Worm (Caenorhabditis elegans): ENCODE data around the gene C03B1.9.

C03B1.9 gene

ce11 chrX:6382930-6383329, 36.0 kb upstream of the C03B1.9 start:
- TF ChIP-seq C38D4.7 (GFP tag; optimal IDR thresholded peaks at IDR 0.05): no peak
- no peak for TF ChIP-seq nhr-11 (tag; optimal IDR thresholded peaks at IDR 0.05)
- TF ChIP-seq ets-4 (tag; optimal IDR thresholded peaks at IDR 0.05): no peak
- no peak for TF ChIP-seq pros-1 (tag; optimal IDR thresholded peaks at IDR 0.05)
- no peak for TF ChIP-seq tbx-7 (tag; optimal IDR thresholded peaks at IDR 0.05)
- TF ChIP-seq nfya-1 (tag; optimal IDR thresholded peaks at IDR 0.05): no peak
- TF ChIP-seq hlh-6 (tag; optimal IDR thresholded peaks at IDR 0.05): no peak
- no peak for TF ChIP-seq ceh-22 (tag; optimal IDR thresholded peaks at IDR 0.05)

ce11 chrX:6378363-6378762, 31.4 kb upstream of the C03B1.9 start:
- peak; percentile 62 for TF ChIP-seq unc-42 (tag; optimal IDR thresholded peaks at IDR 0.05)
- TF ChIP-seq ceh-2 (tag; optimal IDR thresholded peaks at IDR 0.05): no peak
- TF ChIP-seq zip-5 (tag; optimal IDR thresholded peaks at IDR 0.05): no peak
- no peak for TF ChIP-seq K02D7.2 (tag; optimal IDR thresholded peaks at IDR 0.05)
- no peak for TF ChIP-seq ztf-16 (tag; optimal IDR thresholded peaks at IDR 0.05)
- TF ChIP-seq rnt-1 (tag; optimal IDR thresholded peaks at IDR 0.05): peak; percentile 28
- TF ChIP-seq nfya-1 (tag; optimal IDR thresholded peaks at IDR 0.05): peak; percentile 65
- no peak for TF ChIP-seq ama-1 (optimal IDR thresholded peaks at IDR 0.05)
- TF ChIP-seq hlh-8 (tag; optimal IDR thresholded peaks at IDR 0.05): peak; percentile 9
- TF ChIP-seq ref-2 (tag; optimal IDR thresholded peaks at IDR 0.05): no peak
- peak; percentile 11 for TF ChIP-seq pat-9 (tag; optimal IDR thresholded peaks at IDR 0.05)
- no peak for TF ChIP-seq unc-3 (GFP tag; conservative IDR thresholded peaks at IDR 0.05)
- no peak for TF ChIP-seq unc-3 (tag; optimal IDR thresholded peaks at IDR 0.05)
- TF ChIP-seq pha-2 (tag; optimal IDR thresholded peaks at IDR 0.05): no peak
- TF ChIP-seq pag-3 (tag; optimal IDR thresholded peaks at IDR 0.05; ENCODE audit: borderline replicate concordance): no peak
- TF ChIP-seq unc-55 (GFP tag; optimal IDR thresholded peaks at IDR 0.05): peak; percentile 32
- TF ChIP-seq npax-4 (tag; optimal IDR thresholded peaks at IDR 0.05): no peak
- no peak for TF ChIP-seq elt-4 (tag; optimal IDR thresholded peaks at IDR 0.05)
- TF ChIP-seq fkh-10 (GFP tag; optimal IDR thresholded peaks at IDR 0.05): no peak
- TF ChIP-seq hlh-13 (GFP tag; optimal IDR thresholded peaks at IDR 0.05): no peak
- TF ChIP-seq ahr-1 (tag; optimal IDR thresholded peaks at IDR 0.05): no peak
- TF ChIP-seq ceh-18 (tag; optimal IDR thresholded peaks at IDR 0.05): peak; percentile 31
- TF ChIP-seq C08G9.2 (tag; optimal IDR thresholded peaks at IDR 0.05): peak; percentile 40
- no peak for TF ChIP-seq odd-2 (tag; optimal IDR thresholded peaks at IDR 0.05)
- no peak for TF ChIP-seq F13H6.1 (tag; optimal IDR thresholded peaks at IDR 0.05)
- TF ChIP-seq ceh-22 (tag; optimal IDR thresholded peaks at IDR 0.05): no peak
- TF ChIP-seq nhr-232 (tag; optimal IDR thresholded peaks at IDR 0.05): no peak
- no peak for TF ChIP-seq K09A11.1 (tag; optimal IDR thresholded peaks at IDR 0.05; ENCODE audit: insufficient read depth)
- peak; percentile 36 for TF ChIP-seq ceh-19 (GFP tag; optimal IDR thresholded peaks at IDR 0.05)
- peak; percentile 30 for TF ChIP-seq ceh-48 (tag; optimal IDR thresholded peaks at IDR 0.05)
- TF ChIP-seq C38D4.7 (GFP tag; optimal IDR thresholded peaks at IDR 0.05): no peak
- TF ChIP-seq tbx-7 (tag; optimal IDR thresholded peaks at IDR 0.05): no peak
- no peak for TF ChIP-seq nhr-11 (tag; optimal IDR thresholded peaks at IDR 0.05)
- TF ChIP-seq ceh-45 (GFP tag; IDR thresholded peaks at IDR 0.05): no peak
- no peak for TF ChIP-seq T23F11.4 (GFP tag; optimal IDR thresholded peaks at IDR 0.05)
- TF ChIP-seq hlh-6 (tag; optimal IDR thresholded peaks at IDR 0.05): peak; percentile 50
- no peak for TF ChIP-seq mec-3 (tag; optimal IDR thresholded peaks at IDR 0.05; ENCODE audit: borderline replicate concordance)
- no peak for TF ChIP-seq ets-4 (tag; optimal IDR thresholded peaks at IDR 0.05)
- TF ChIP-seq gmeb-2 (tag; optimal IDR thresholded peaks at IDR 0.05): no peak
- TF ChIP-seq lim-6 (tag; optimal IDR thresholded peaks at IDR 0.05): no peak
- TF ChIP-seq hlh-30 (tag; optimal IDR thresholded peaks at IDR 0.05; ENCODE audit: insufficient read depth): peak; percentile 11
- TF ChIP-seq sox-2 (GFP tag; IDR thresholded peaks at IDR 0.05): no peak
- no peak for TF ChIP-seq fkh-6 (tag; optimal IDR thresholded peaks at IDR 0.05)
- no peak for TF ChIP-seq pax-1 (tag; optimal IDR thresholded peaks at IDR 0.05)
- no peak for TF ChIP-seq madf-2 (tag; optimal IDR thresholded peaks at IDR 0.05)
- peak; percentile 66 for TF ChIP-seq ceh-31 (tag; optimal IDR thresholded peaks at IDR 0.05)
- peak; percentile 35 for TF ChIP-seq ceh-6 (GFP tag; optimal IDR thresholded peaks at IDR 0.05)
- no peak for TF ChIP-seq pros-1 (tag; optimal IDR thresholded peaks at IDR 0.05)
- no peak for TF ChIP-seq sox-4 (tag; optimal IDR thresholded peaks at IDR 0.05)
- no peak for TF ChIP-seq dmd-4 (tag; optimal IDR thresholded peaks at IDR 0.05; ENCODE audit: borderline replicate concordance)
- no peak for TF ChIP-seq che-1 (tag; optimal IDR thresholded peaks at IDR 0.05)

Measured in whole organism, late embryonic.